Fruit fly (Drosophila melanogaster) whole organism, embryonic: ENCODE measurements around the gene CG3277.

Experiments
- CG10654 ChIP-seq: fragments of 200-800 bp; sonication (Bioruptor generic); optimal IDR thresholded peaks from 2 replicates; lab custom pipeline; 2016; ENCODE audit warnings: missing biosample characterization, missing genetic modification characterization
- CG10959 ChIP-seq: fragments of 200-800 bp; sonication (Bioruptor generic); IDR thresholded peaks from 2 replicates; pipeline ENCODE4 v1.3.6; 2022; ENCODE audit warnings: missing biosample characterization, missing genetic modification characterization
- CG11398 ChIP-seq: fragments of 200-800 bp; sonication (Bioruptor generic); optimal IDR thresholded peaks from 2 replicates; lab custom pipeline; 2016; ENCODE audit warnings: missing biosample characterization, missing genetic modification characterization
- CG12155 ChIP-seq: fragments of 200-800 bp; sonication (Bioruptor generic); optimal IDR thresholded peaks from 3 replicates; lab custom pipeline; 2016; ENCODE audit warnings: missing biosample characterization, missing genetic modification characterization
- CG12299 ChIP-seq: fragments of 200-800 bp; sonication (Bioruptor generic); optimal IDR thresholded peaks from 2 replicates; lab custom pipeline; 2018; ENCODE audit warnings: missing biosample characterization, mild to moderate bottlenecking, missing genetic modification characterization
- CG14050 ChIP-seq: fragments of 200-800 bp; sonication (Bioruptor generic); IDR thresholded peaks from 3 replicates; pipeline ENCODE4 v1.3.6; 2022; ENCODE audit warnings: missing biosample characterization, missing genetic modification characterization
- CG15011 ChIP-seq: fragments of 200-800 bp; sonication (Bioruptor generic); optimal IDR thresholded peaks from 3 replicates; lab custom pipeline; 2018; ENCODE audit warnings: missing biosample characterization, mild to moderate bottlenecking, missing genetic modification characterization
- CG16779 ChIP-seq: fragments of 200-800 bp; sonication (Bioruptor generic); IDR thresholded peaks from 2 replicates; pipeline ENCODE4 v1.3.6; 2022; ENCODE audit warnings: missing biosample characterization, missing genetic modification characterization
- CG17361 ChIP-seq: fragments of 200-800 bp; sonication (Bioruptor generic); IDR thresholded peaks from 3 replicates; pipeline ENCODE4 v1.3.6; 2022; ENCODE audit warnings: missing biosample characterization, missing genetic modification characterization
- CG6683 ChIP-seq: fragments of 200-800 bp; sonication (Bioruptor generic); optimal IDR thresholded peaks from 2 replicates; lab custom pipeline; 2017; ENCODE audit warnings: missing biosample characterization, mild to moderate bottlenecking, missing genetic modification characterization, missing genetic modification reagents
- CG6689 ChIP-seq: fragments of 200-800 bp; sonication (Bioruptor generic); IDR thresholded peaks from 2 replicates; pipeline ENCODE4 v1.3.6; 2022; ENCODE audit warnings: missing biosample characterization, missing genetic modification characterization
- CG8089 ChIP-seq: fragments of 200-800 bp; sonication (Bioruptor generic); optimal IDR thresholded peaks from 3 replicates; lab custom pipeline; 2016; ENCODE audit warnings: missing biosample characterization, missing genetic modification characterization
- D ChIP-seq, 2 experiments: fragments of 200-800 bp in 1 of 2; fragments of >200 bp in 1 of 2; sonication (Bioruptor generic) in 1 of 2; optimal IDR thresholded peaks; 2 replicates in 1 of 2; 3 replicates in 1 of 2; lab custom pipeline; 2017; ENCODE audit warnings: mild to moderate bottlenecking in 1 of 2, missing biosample characterization in 1 of 2, missing genetic modification characterization in 1 of 2, missing genetic modification reagents in 1 of 2
- Deaf1 ChIP-seq: fragments of 200-800 bp; optimal IDR thresholded peaks from 3 replicates; lab custom pipeline; 2019; ENCODE audit warnings: missing biosample characterization, mild to moderate bottlenecking, missing genetic modification characterization, moderate library complexity
- E2f1 ChIP-seq: fragments of 200-800 bp; sonication (Bioruptor generic); IDR thresholded peaks from 2 replicates; pipeline ENCODE4 v1.3.6; 2022; ENCODE audit warnings: missing biosample characterization, missing genetic modification characterization
- Eip74EF ChIP-seq, 2 experiments: fragments of 200-800 bp in 1 of 2; fragments of >200 bp in 1 of 2; sonication (Bioruptor generic) in 1 of 2; optimal IDR thresholded peaks; 2 replicates each; lab custom pipeline; 2017 to 2019; ENCODE audit warnings: missing biosample characterization in 2 of 2, missing genetic modification characterization in 2 of 2, mild to moderate bottlenecking in 1 of 2, moderate library complexity in 1 of 2
- Gug ChIP-seq: fragments of 200-800 bp; sonication (Bioruptor generic); IDR thresholded peaks from 4 replicates; pipeline ENCODE4 v1.3.6; 2022; ENCODE audit warnings: missing biosample characterization, missing genetic modification characterization
- H15 ChIP-seq: fragments of 200-800 bp; sonication (Bioruptor generic); IDR thresholded peaks from 3 replicates; pipeline ENCODE4 v1.3.6; 2022; ENCODE audit warnings: missing biosample characterization, missing genetic modification characterization
- H2.0 ChIP-seq: fragments of 200-800 bp; sonication (Bioruptor generic); IDR thresholded peaks from 2 replicates; pipeline ENCODE4 v1.3.6; 2022; ENCODE audit warnings: missing biosample characterization, missing genetic modification characterization
- HHEX ChIP-seq: fragments of 200-800 bp; sonication (Bioruptor generic); optimal IDR thresholded peaks from 3 replicates; lab custom pipeline; 2017; ENCODE audit warnings: missing biosample characterization, mild to moderate bottlenecking, missing genetic modification characterization, missing genetic modification reagents
- HLH3B ChIP-seq: fragments of 200-800 bp; sonication (Bioruptor generic); IDR thresholded peaks from 2 replicates; pipeline ENCODE4 v1.3.6; 2022; ENCODE audit warnings: missing biosample characterization, missing genetic modification characterization
- Mad ChIP-seq: fragments of 200-800 bp; sonication (Bioruptor generic); optimal IDR thresholded peaks from 2 replicates; lab custom pipeline; 2016; ENCODE audit warnings: missing biosample characterization, missing genetic modification characterization
- Nf-YB ChIP-seq: fragments of 200-800 bp; sonication (Bioruptor generic); optimal IDR thresholded peaks from 3 replicates; lab custom pipeline; 2019; ENCODE audit warnings: missing biosample characterization, mild to moderate bottlenecking, missing genetic modification characterization, moderate library complexity
- Opbp ChIP-seq: fragments of 200-800 bp; sonication (Bioruptor generic); IDR thresholded peaks from 3 replicates; pipeline ENCODE4 v1.3.6; 2022; ENCODE audit warnings: missing biosample characterization, missing genetic modification characterization; ENCODE audit not compliant: partially characterized antibody
- Vsx1 ChIP-seq: fragments of 200-800 bp; sonication (Bioruptor generic); optimal IDR thresholded peaks from 2 replicates; lab custom pipeline; 2017; ENCODE audit warnings: missing biosample characterization, mild to moderate bottlenecking, missing genetic modification characterization, missing genetic modification reagents
- Xrp1 ChIP-seq: fragments of 200-800 bp; sonication (Bioruptor generic); IDR thresholded peaks from 2 replicates; pipeline ENCODE4 v1.3.6; 2022; ENCODE audit warnings: missing biosample characterization, missing genetic modification characterization
- bowl ChIP-seq: fragments of 200-800 bp; sonication (Bioruptor generic); IDR thresholded peaks from 2 replicates; pipeline ENCODE4 v1.3.6; 2022; ENCODE audit warnings: missing biosample characterization, missing genetic modification characterization
- ci ChIP-seq: fragments of 200-800 bp; sonication (Bioruptor generic); IDR thresholded peaks from 3 replicates; pipeline ENCODE4 v1.3.6; 2022; ENCODE audit warnings: missing biosample characterization, missing genetic modification characterization
- crc ChIP-seq: fragments of 200-800 bp; sonication (Bioruptor generic); optimal IDR thresholded peaks from 2 replicates; lab custom pipeline; 2016; ENCODE audit warnings: missing biosample characterization, missing genetic modification characterization
- crp ChIP-seq, 2 experiments: fragments of 200-800 bp; sonication (Bioruptor generic); optimal IDR thresholded peaks; 2 replicates in 1 of 2; 3 replicates in 1 of 2; lab custom pipeline; 2017; ENCODE audit warnings: missing biosample characterization in 2 of 2, missing genetic modification characterization in 2 of 2, mild to moderate bottlenecking in 1 of 2, moderate library complexity in 1 of 2
- dimm ChIP-seq: fragments of 200-800 bp; sonication (Bioruptor generic); IDR thresholded peaks from 2 replicates; pipeline ENCODE4 v1.3.6; 2022; ENCODE audit warnings: missing biosample characterization, missing genetic modification characterization
- dmrt11E ChIP-seq: fragments of 200-800 bp; sonication (Bioruptor generic); optimal IDR thresholded peaks from 3 replicates; lab custom pipeline; 2018; ENCODE audit warnings: missing biosample characterization, mild to moderate bottlenecking, missing genetic modification characterization, moderate library complexity
- eve ChIP-seq, 2 experiments: fragments of >200 bp; optimal IDR thresholded peaks; 2 replicates each; lab custom pipeline; 2017; ENCODE audit warnings: missing biosample characterization in 2 of 2, missing genetic modification characterization in 2 of 2
- grau ChIP-seq: fragments of 200-800 bp; optimal IDR thresholded peaks from 3 replicates; lab custom pipeline; 2019; ENCODE audit warnings: missing biosample characterization, mild to moderate bottlenecking, missing genetic modification characterization, moderate library complexity
- hb ChIP-seq: fragments of 200-800 bp; sonication (Bioruptor generic); IDR thresholded peaks from 3 replicates; pipeline ENCODE4 v1.3.6; 2022; ENCODE audit warnings: missing biosample characterization, missing genetic modification characterization; ENCODE audit not compliant: partially characterized antibody
- jing ChIP-seq: fragments of 200-800 bp; sonication (Bioruptor generic); optimal IDR thresholded peaks from 2 replicates; lab custom pipeline; 2018; ENCODE audit warnings: missing biosample characterization, mild to moderate bottlenecking, missing genetic modification characterization
- luna ChIP-seq: fragments of 200-800 bp; sonication (Bioruptor generic); optimal IDR thresholded peaks from 2 replicates; lab custom pipeline; 2016; ENCODE audit warnings: missing biosample characterization, missing genetic modification characterization
- nerfin-2 ChIP-seq: fragments of 200-800 bp; sonication (Bioruptor generic); IDR thresholded peaks from 2 replicates; pipeline ENCODE4 v1.3.6; 2022; ENCODE audit warnings: missing biosample characterization, missing genetic modification characterization; ENCODE audit not compliant: partially characterized antibody
- org-1 ChIP-seq: fragments of 200-800 bp; sonication (Bioruptor generic); optimal IDR thresholded peaks from 2 replicates; lab custom pipeline; 2017; ENCODE audit warnings: missing biosample characterization, missing genetic modification characterization
- phol ChIP-seq: fragments of 200-800 bp; sonication (Bioruptor generic); optimal IDR thresholded peaks from 3 replicates; lab custom pipeline; 2018; ENCODE audit warnings: missing biosample characterization, mild to moderate bottlenecking, missing genetic modification characterization, moderate library complexity
- run ChIP-seq: fragments of 200-800 bp; sonication (Bioruptor generic); optimal IDR thresholded peaks from 3 replicates; lab custom pipeline; 2018; ENCODE audit warnings: missing biosample characterization, mild to moderate bottlenecking, missing genetic modification characterization
- scrt ChIP-seq: fragments of 200-800 bp; sonication (Bioruptor generic); optimal IDR thresholded peaks from 2 replicates; lab custom pipeline; 2018; ENCODE audit warnings: missing biosample characterization, mild to moderate bottlenecking, missing genetic modification characterization, moderate library complexity
- sens-2 ChIP-seq: fragments of 200-800 bp; sonication (Bioruptor generic); IDR thresholded peaks from 2 replicates; pipeline ENCODE4 v1.3.6; 2022; ENCODE audit warnings: missing biosample characterization, missing genetic modification characterization
- seq ChIP-seq: fragments of 200-800 bp; sonication (Bioruptor generic); IDR thresholded peaks from 2 replicates; pipeline ENCODE4 v1.3.6; 2022; ENCODE audit warnings: missing biosample characterization, missing genetic modification characterization
- stc ChIP-seq: fragments of 200-800 bp; sonication (Bioruptor generic); IDR thresholded peaks from 2 replicates; pipeline ENCODE4 v1.3.6; 2022; ENCODE audit warnings: missing biosample characterization, missing genetic modification characterization
- tgo ChIP-seq: fragments of 200-800 bp; sonication (Bioruptor generic); IDR thresholded peaks from 3 replicates; pipeline ENCODE4 v1.3.6; 2022; ENCODE audit warnings: missing biosample characterization, missing genetic modification characterization
- unc-4 ChIP-seq: fragments of 200-800 bp; sonication (Bioruptor generic); IDR thresholded peaks from 2 replicates; pipeline ENCODE4 v1.3.6; 2022; ENCODE audit warnings: missing biosample characterization, missing genetic modification characterization; ENCODE audit not compliant: partially characterized antibody
- vvl ChIP-seq: fragments of 200-800 bp; sonication (Bioruptor generic); IDR thresholded peaks from 2 replicates; pipeline ENCODE4 v1.3.6; 2022; ENCODE audit warnings: missing biosample characterization, missing genetic modification characterization

The CG3277 gene

dm6 chr2L:3301755-3302499 lies 2.0 kb upstream of the CG3277 start (continued):
- TF ChIP-seq Eip74EF (GFP tag; optimal IDR thresholded peaks at IDR 0.05; lab: Kevin White, UChicago) (peak in 1 of 2 experiments; percentile 98), Opbp (GFP tag; lab: Robert Waterston, UW) (peak; percentile 47; the same call in 1 of the 3 replicates), unc-4 (GFP tag; lab: Robert Waterston, UW) (peak; percentile 34; the same call in 1 of the 2 replicates), sens-2 (GFP tag; lab: Robert Waterston, UW) (peak; percentile 98), hb (GFP tag; lab: Robert Waterston, UW) (no peak), CG11398 (GFP tag; lab: Kevin White, UChicago) (peak; percentile 99), HLH3B (GFP tag; lab: Robert Waterston, UW) (peak; percentile 99), dimm (GFP tag; lab: Robert Waterston, UW) (peak; percentile 97), ci (peak; percentile 100), seq (GFP tag; lab: Robert Waterston, UW) (peak; percentile 99), CG6689 (GFP tag; lab: Robert Waterston, UW) (peak; percentile 99), CG17361 (GFP tag; lab: Robert Waterston, UW) (peak; percentile 100), CG16779 (GFP tag; lab: Robert Waterston, UW) (peak; percentile 99), CG12299 (tag; lab: Kevin White, UChicago) (peak; percentile 99), CG6683 (peak; percentile 99), CG10654 (GFP tag; lab: Kevin White, UChicago) (peak; percentile 99), CG12155 (peak; percentile 99), scrt (GFP tag; lab: Kevin White, UChicago) (peak; percentile 99), CG8089 (GFP tag; lab: Kevin White, UChicago) (peak; percentile 99), crc (GFP tag; lab: Kevin White, UChicago) (peak; percentile 99), Vsx1 (GFP tag; lab: Kevin White, UChicago) (peak; percentile 99), CG15011 (GFP tag; lab: Kevin White, UChicago) (peak; percentile 99), D (optimal IDR thresholded peaks at IDR 0.05; lab: Kevin White, UChicago) (no peak), D (GFP tag; optimal IDR thresholded peaks at IDR 0.05; lab: Kevin White, UChicago) (peak; percentile 100), H15 (GFP tag; lab: Robert Waterston, UW) (peak; percentile 99), luna (GFP tag; lab: Kevin White, UChicago) (peak; percentile 99), crp (GFP tag; optimal IDR thresholded peaks at IDR 0.05; lab: Kevin White, UChicago) (peak; percentile 20 to 79), Deaf1 (tag; lab: Kevin White, UChicago) (peak; percentile 91), H2.0 (GFP tag; lab: Robert Waterston, UW) (peak; percentile 99), jing (peak; percentile 99), CG14050 (GFP tag; lab: Robert Waterston, UW) (peak; percentile 99), stc (peak; percentile 98), CG10959 (GFP tag; lab: Robert Waterston, UW) (peak; percentile 99), run (tag; lab: Kevin White, UChicago) (peak; percentile 98), Mad (peak; percentile 100), Xrp1 (GFP tag; lab: Robert Waterston, UW) (peak; percentile 100), E2f1 (GFP tag; lab: Robert Waterston, UW) (peak; percentile 99), tgo (peak; percentile 99), nerfin-2 (GFP tag; lab: Robert Waterston, UW) (no peak), grau (tag; lab: Kevin White, UChicago) (peak; percentile 99), dmrt11E (tag; lab: Kevin White, UChicago) (peak; percentile 99), org-1 (GFP tag; lab: Kevin White, UChicago) (peak; percentile 100), HHEX (GFP tag; lab: Kevin White, UChicago) (peak; percentile 100), phol (tag; lab: Kevin White, UChicago) (peak; percentile 99), vvl (peak; percentile 100), Gug (GFP tag; lab: Robert Waterston, UW) (peak; percentile 99), bowl (peak; percentile 97), Nf-YB (peak; percentile 91), eve (GFP tag; optimal IDR thresholded peaks at IDR 0.05; lab: Kevin White, UChicago) (peak; percentile 91 to 99)
